Worm (Caenorhabditis elegans) whole organism, young adult: ENCODE data around the gene frpr-10.

ENCODE experiments used
- C17E4.6 ChIP-seq: fragments of 200-800 bp; sonication (Bioruptor generic); IDR thresholded peaks from 2 replicates; pipeline ENCODE4 v1.3.6; 2022; ENCODE audit warnings: missing genetic modification reagents, missing genetic modification characterization, missing compliant biosample characterization
- F37B4.10 ChIP-seq: fragments of 200-800 bp; sonication (Bioruptor generic); IDR thresholded peaks from 2 replicates; pipeline ENCODE4 v1.3.6; 2022; ENCODE audit warnings: missing genetic modification characterization, missing compliant biosample characterization
- F49E8.2 ChIP-seq: sonication (generic microtip); optimal IDR thresholded peaks from 3 replicates; lab custom pipeline; 2017; ENCODE audit warnings: missing genetic modification characterization, mild to moderate bottlenecking, missing compliant biosample characterization, antibody characterized with exemption, moderate library complexity; ENCODE audit not compliant: insufficient read depth
- K11D2.4 ChIP-seq: fragments of 200-800 bp; sonication (Bioruptor generic); IDR thresholded peaks from 2 replicates; pipeline ENCODE4 v1.3.6; 2022; ENCODE audit warnings: missing genetic modification reagents, missing genetic modification characterization, missing compliant biosample characterization
- K12H6.12 ChIP-seq: fragments of 200-800 bp; sonication (Bioruptor generic); optimal IDR thresholded peaks from 2 replicates; lab custom pipeline; 2018; ENCODE audit warnings: mild to moderate bottlenecking, missing genetic modification characterization, missing compliant biosample characterization
- Y67H2A.10 ChIP-seq: fragments of 200-800 bp; sonication (Bioruptor generic); conservative IDR thresholded peaks from 2 replicates; pipeline ENCODE4 v1.3.6; 2022; ENCODE audit warnings: missing genetic modification reagents, missing genetic modification characterization, missing compliant biosample characterization
- Y95B8A.8 ChIP-seq: fragments of 200-800 bp; sonication (Bioruptor generic); IDR thresholded peaks from 2 replicates; pipeline ENCODE4 v1.3.6; 2022; ENCODE audit warnings: missing genetic modification reagents, missing genetic modification characterization, missing compliant biosample characterization
- ZK185.1 ChIP-seq: sonication (generic microtip); optimal IDR thresholded peaks from 2 replicates; lab custom pipeline; 2016; ENCODE audit warnings: mild to moderate bottlenecking, missing genetic modification characterization, missing compliant biosample characterization; ENCODE audit not compliant: poor library complexity, severe bottlenecking
- aptf-2 ChIP-seq: fragments of 200-800 bp; sonication (Bioruptor generic); conservative IDR thresholded peaks from 2 replicates; pipeline ENCODE4 v1.3.6; 2022; ENCODE audit warnings: missing genetic modification reagents, missing genetic modification characterization, missing compliant biosample characterization
- athp-1 ChIP-seq: sonication (generic microtip); optimal IDR thresholded peaks from 2 replicates; lab custom pipeline; 2017; ENCODE audit warnings: mild to moderate bottlenecking, missing genetic modification characterization, missing compliant biosample characterization
- attf-3 ChIP-seq: fragments of 200-800 bp; sonication (Bioruptor generic); conservative IDR thresholded peaks from 2 replicates; pipeline ENCODE4 v1.3.6; 2022; ENCODE audit warnings: missing genetic modification reagents, missing genetic modification characterization, missing compliant biosample characterization
- attf-5 ChIP-seq: fragments of 200-800 bp; sonication (Bioruptor generic); optimal IDR thresholded peaks from 2 replicates; lab custom pipeline; 2018; ENCODE audit warnings: mild to moderate bottlenecking, missing genetic modification characterization, missing compliant biosample characterization
- cebp-1 ChIP-seq, 2 experiments: fragments of 200-800 bp in 1 of 2; sonication (Bioruptor generic) in 1 of 2; sonication (generic microtip) in 1 of 2; IDR thresholded peaks in 1 of 2; optimal IDR thresholded peaks in 1 of 2; 2 replicates each; pipeline versions ENCODE4 v1.3.6 to Lab custom; 2017 to 2022; ENCODE audit warnings: missing compliant biosample characterization in 2 of 2, missing genetic modification characterization in 2 of 2, mild to moderate bottlenecking in 1 of 2, missing genetic modification reagents in 1 of 2, moderate library complexity in 1 of 2
- ceh-100 ChIP-seq: fragments of 200-800 bp; sonication (Bioruptor generic); IDR thresholded peaks from 2 replicates; pipeline ENCODE4 v1.3.6; 2022; ENCODE audit warnings: missing genetic modification reagents, missing genetic modification characterization, missing compliant biosample characterization
- ceh-40 ChIP-seq: fragments of 200-800 bp; sonication (Bioruptor generic); IDR thresholded peaks from 2 replicates; pipeline ENCODE4 v1.3.6; 2022; ENCODE audit warnings: missing genetic modification characterization, missing compliant biosample characterization
- ceh-91 ChIP-seq: fragments of 200-800 bp; sonication (Bioruptor generic); IDR thresholded peaks from 2 replicates; pipeline ENCODE4 v1.3.6; 2022; ENCODE audit warnings: missing genetic modification reagents, missing genetic modification characterization, missing compliant biosample characterization
- dox-1 ChIP-seq: fragments of 200-800 bp; sonication (Bioruptor generic); IDR thresholded peaks from 2 replicates; pipeline ENCODE4 v1.3.6; 2022; ENCODE audit warnings: missing genetic modification reagents, missing genetic modification characterization, missing compliant biosample characterization
- dpl-1 ChIP-seq: fragments of 150-350 bp; optimal IDR thresholded peaks from 2 replicates; lab custom pipeline; 2014; ENCODE audit warnings: missing biosample characterization, missing genetic modification reagents, missing genetic modification characterization
- efl-1 ChIP-seq: fragments of 150-350 bp; optimal IDR thresholded peaks from 2 replicates; lab custom pipeline; 2014; ENCODE audit warnings: missing biosample characterization, missing genetic modification reagents, missing genetic modification characterization
- egl-44 ChIP-seq: fragments of 200-800 bp; sonication (Bioruptor generic); IDR thresholded peaks from 2 replicates; pipeline ENCODE4 v1.3.6; 2022; ENCODE audit warnings: missing genetic modification reagents, missing genetic modification characterization, missing compliant biosample characterization
- egrh-3 ChIP-seq: fragments of 200-800 bp; sonication (Bioruptor generic); IDR thresholded peaks from 2 replicates; pipeline ENCODE4 v1.3.6; 2022; ENCODE audit warnings: missing genetic modification reagents, missing genetic modification characterization, missing compliant biosample characterization
- ekl-4 ChIP-seq: fragments of 200-800 bp; sonication (Bioruptor generic); IDR thresholded peaks from 2 replicates; pipeline ENCODE4 v1.3.6; 2022; ENCODE audit warnings: missing genetic modification reagents, missing genetic modification characterization, missing compliant biosample characterization
- him-1 ChIP-seq: sonication (generic microtip); optimal IDR thresholded peaks from 2 replicates; lab custom pipeline; 2016; ENCODE audit warnings: missing genotype, missing genetic modification reagents, missing genetic modification characterization, missing compliant biosample characterization
- hsf-1 ChIP-seq: fragments of 200-800 bp; sonication (Bioruptor generic); IDR thresholded peaks from 2 replicates; pipeline ENCODE4 v1.3.6; 2022; ENCODE audit warnings: missing genetic modification reagents, missing genetic modification characterization, missing compliant biosample characterization
- let-526 ChIP-seq: fragments of 200-800 bp; sonication (Bioruptor generic); IDR thresholded peaks from 2 replicates; pipeline ENCODE4 v1.3.6; 2022; ENCODE audit warnings: missing genetic modification reagents, missing genetic modification characterization, missing compliant biosample characterization
- let-607 ChIP-seq, 2 experiments: fragments of 200-800 bp in 1 of 2; sonication (Bioruptor generic) in 1 of 2; sonication (generic microtip) in 1 of 2; optimal IDR thresholded peaks; 2 replicates each; lab custom pipeline; 2016 to 2018; ENCODE audit warnings: mild to moderate bottlenecking in 2 of 2, missing compliant biosample characterization in 2 of 2, missing genetic modification characterization in 2 of 2, moderate library complexity in 2 of 2, missing genotype in 1 of 2
- lin-26 ChIP-seq: fragments of 200-800 bp; sonication (Bioruptor generic); IDR thresholded peaks from 2 replicates; pipeline ENCODE4 v1.3.6; 2022; ENCODE audit warnings: missing genetic modification reagents, missing genetic modification characterization, missing compliant biosample characterization
- lin-40 ChIP-seq: sonication (generic microtip); optimal IDR thresholded peaks from 2 replicates; lab custom pipeline; 2016; ENCODE audit warnings: missing genetic modification characterization, mild to moderate bottlenecking, missing compliant biosample characterization, missing genotype, missing genetic modification reagents
- lin-54 ChIP-seq: fragments of 200-800 bp; sonication (Bioruptor generic); optimal IDR thresholded peaks from 2 replicates; lab custom pipeline; 2018; ENCODE audit warnings: mild to moderate bottlenecking, missing genetic modification characterization, missing compliant biosample characterization
- lir-1 ChIP-seq: fragments of 200-800 bp; sonication (Bioruptor generic); conservative IDR thresholded peaks from 2 replicates; pipeline ENCODE4 v1.3.6; 2022; ENCODE audit warnings: missing genetic modification reagents, missing genetic modification characterization, missing compliant biosample characterization
- lsl-1 ChIP-seq: fragments of 200-800 bp; sonication (Bioruptor generic); optimal IDR thresholded peaks from 2 replicates; lab custom pipeline; 2018; ENCODE audit warnings: mild to moderate bottlenecking, missing genetic modification characterization, moderate library complexity, missing compliant biosample characterization
- madf-3 ChIP-seq: fragments of 200-800 bp; sonication (Bioruptor generic); IDR thresholded peaks from 2 replicates; pipeline ENCODE4 v1.3.6; 2022; ENCODE audit warnings: missing genetic modification reagents, missing genetic modification characterization, missing compliant biosample characterization
- madf-6 ChIP-seq: fragments of 200-800 bp; sonication (Bioruptor generic); IDR thresholded peaks from 2 replicates; pipeline ENCODE4 v1.3.6; 2022; ENCODE audit warnings: missing genetic modification reagents, missing genetic modification characterization, missing compliant biosample characterization
- madf-8 ChIP-seq: fragments of 200-800 bp; sonication (Bioruptor generic); conservative IDR thresholded peaks from 2 replicates; pipeline ENCODE4 v1.3.6; 2022; ENCODE audit warnings: missing genetic modification reagents, missing genetic modification characterization, missing compliant biosample characterization
- mcd-1 ChIP-seq: fragments of 200-800 bp; sonication (Bioruptor generic); IDR thresholded peaks from 2 replicates; pipeline ENCODE4 v1.3.6; 2022; ENCODE audit warnings: missing genetic modification reagents, missing genetic modification characterization, missing compliant biosample characterization
- nfyb-1 ChIP-seq: fragments of 200-800 bp; sonication (Bioruptor generic); IDR thresholded peaks from 2 replicates; pipeline ENCODE4 v1.3.6; 2022; ENCODE audit warnings: missing genetic modification reagents, missing genetic modification characterization, missing compliant biosample characterization
- pbrm-1 ChIP-seq: fragments of 200-800 bp; sonication (Bioruptor generic); IDR thresholded peaks from 2 replicates; pipeline ENCODE4 v1.3.6; 2022; ENCODE audit warnings: missing genetic modification reagents, missing genetic modification characterization, missing compliant biosample characterization
- rcor-1 ChIP-seq: fragments of 200-800 bp; sonication (Bioruptor generic); IDR thresholded peaks from 2 replicates; pipeline ENCODE4 v1.3.6; 2022; ENCODE audit warnings: missing genetic modification reagents, missing genetic modification characterization, missing compliant biosample characterization
- snpc-3.4 ChIP-seq: sonication (generic microtip); optimal IDR thresholded peaks from 2 replicates; lab custom pipeline; 2017; ENCODE audit warnings: missing genetic modification characterization, mild to moderate bottlenecking, missing compliant biosample characterization, antibody characterized with exemption, moderate library complexity, missing genotype, missing genetic modification reagents
- snpc-4 ChIP-seq, 5 experiments: fragments of 150-350 bp in 1 of 5; sonication (generic microtip) in 4 of 5; optimal IDR thresholded peaks; 2 replicates each; lab custom pipeline; 2014 to 2018; ENCODE audit warnings: missing genetic modification characterization in 5 of 5, missing biosample characterization in 3 of 5, antibody characterized with exemption in 2 of 5, mild to moderate bottlenecking in 2 of 5, missing compliant biosample characterization in 2 of 5, missing genotype in 2 of 5, moderate library complexity in 2 of 5, missing genetic modification reagents in 1 of 5
- tbp1 ChIP-seq: fragments of 200-800 bp; sonication (Bioruptor generic); optimal IDR thresholded peaks from 2 replicates; lab custom pipeline; 2018; ENCODE audit warnings: mild to moderate bottlenecking, missing genetic modification characterization, missing compliant biosample characterization
- tlf-1 ChIP-seq: fragments of 200-800 bp; sonication (Bioruptor generic); optimal IDR thresholded peaks from 2 replicates; lab custom pipeline; 2018; ENCODE audit warnings: mild to moderate bottlenecking, missing genetic modification characterization, missing compliant biosample characterization
- unc-130 ChIP-seq: sonication (generic microtip); optimal IDR thresholded peaks from 2 replicates; lab custom pipeline; 2016; ENCODE audit warnings: missing genetic modification reagents, missing genetic modification characterization, missing compliant biosample characterization
- xnd-1 ChIP-seq: sonication (generic microtip); optimal IDR thresholded peaks from 2 replicates; lab custom pipeline; 2016; ENCODE audit warnings: missing genotype, missing genetic modification reagents, missing genetic modification characterization, missing compliant biosample characterization
- ztf-18 ChIP-seq: sonication (generic microtip); optimal IDR thresholded peaks from 2 replicates; lab custom pipeline; 2016; ENCODE audit warnings: missing genotype, mild to moderate bottlenecking, missing genetic modification characterization, missing compliant biosample characterization

Gene frpr-10

DNA sequence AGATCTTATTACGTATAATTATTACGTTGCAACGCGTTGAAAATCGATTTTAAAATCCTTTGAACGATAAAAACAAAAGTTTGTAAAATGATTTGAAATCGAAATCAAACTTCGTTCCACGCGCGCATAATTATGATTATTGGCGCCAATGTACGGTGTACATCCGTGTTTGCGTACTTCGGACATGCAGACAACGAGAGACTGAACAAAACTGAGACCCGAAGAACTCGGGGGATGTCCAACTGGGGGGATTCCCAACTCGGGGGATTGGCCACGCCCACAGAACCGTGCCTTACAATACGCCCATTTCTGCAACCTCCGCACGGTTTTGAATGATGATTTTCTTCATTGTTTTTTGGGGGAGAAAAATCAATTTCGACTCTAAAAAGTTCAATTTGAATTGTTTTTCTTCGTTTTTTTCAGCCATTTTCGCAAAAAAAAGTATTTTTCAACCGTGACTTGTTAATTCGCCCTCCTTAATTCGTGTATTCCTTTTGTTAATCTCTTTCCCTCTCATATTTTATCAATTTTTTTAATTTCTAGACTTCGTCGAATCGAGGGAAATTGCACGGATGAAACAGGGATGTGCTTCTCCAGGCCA is 10.6 kb upstream of the frpr-10 start, which contains the start of gene F20D12.12:
Gene F20D12.12, plus strand, starts transcription at position 542 of the 601 bp plus-strand sequence.
- peak; percentile 87 for TF ChIP-seq lsl-1
- peak; percentile 90 for TF ChIP-seq ekl-4 (GFP tag; lab: Robert Waterston, UW)
- TF ChIP-seq mcd-1 (GFP tag; lab: Robert Waterston, UW) = peak; percentile 88
- peak; percentile 78 for TF ChIP-seq lin-54 (GFP tag; lab: Kevin White, UChicago)
- peak; percentile 67 for TF ChIP-seq dpl-1
- peak; percentile 23 for TF ChIP-seq him-1 (tag; lab: Kevin White, UChicago)
- TF ChIP-seq K12H6.12 (tag; lab: Kevin White, UChicago) = peak; percentile 49
- TF ChIP-seq athp-1 (tag; lab: Kevin White, UChicago) = peak; percentile 65
- peak; percentile 96 for TF ChIP-seq nfyb-1 (GFP tag; lab: Robert Waterston, UW)
- TF ChIP-seq ztf-18 (tag; lab: Kevin White, UChicago) = peak; percentile 38
- 0 out of 2 replicates have a peak, but pooled peaks have one; percentile 6 for TF ChIP-seq F37B4.10 (GFP tag; lab: Robert Waterston, UW)
- TF ChIP-seq attf-5 = peak; percentile 94
- TF ChIP-seq F49E8.2 (tag; lab: Kevin White, UChicago) = peak; percentile 73
- TF ChIP-seq ZK185.1 (tag; lab: Kevin White, UChicago) = peak; percentile 51
- TF ChIP-seq egl-44 (GFP tag; lab: Robert Waterston, UW) = peak; percentile 47; the same call in 1 of the 2 replicates
- TF ChIP-seq xnd-1 (tag; lab: Kevin White, UChicago) = peak; percentile 69
- TF ChIP-seq cebp-1 (GFP tag; IDR thresholded peaks at IDR 0.05; lab: Robert Waterston, UW) = peak; percentile 71
- TF ChIP-seq cebp-1 (tag; optimal IDR thresholded peaks at IDR 0.05; lab: Kevin White, UChicago) = peak; percentile 75
- TF ChIP-seq aptf-2 = peak; percentile 97
- peak; percentile 97 for TF ChIP-seq ceh-91 (GFP tag; lab: Robert Waterston, UW)
- TF ChIP-seq rcor-1 (GFP tag; lab: Robert Waterston, UW) = peak; percentile 96
- peak; percentile 69 for TF ChIP-seq tlf-1 (GFP tag; lab: Kevin White, UChicago)
- peak; percentile 71 for TF ChIP-seq lin-40 (tag; lab: Kevin White, UChicago)
- peak; percentile 59 for TF ChIP-seq tbp1 (GFP tag; lab: Kevin White, UChicago)
- peak; percentile 99 for TF ChIP-seq ceh-100 (GFP tag; lab: Robert Waterston, UW)
- peak; percentile 97 for TF ChIP-seq dox-1
- TF ChIP-seq hsf-1 = peak; percentile 88
- peak; percentile 19 for TF ChIP-seq snpc-4 (GFP tag; optimal IDR thresholded peaks at IDR 0.05; lab: Kevin White, UChicago)
- TF ChIP-seq snpc-4 (tag; optimal IDR thresholded peaks at IDR 0.05; lab: Kevin White, UChicago) = peak in 3 of 4 experiments; percentile 28 to 57 (median 39)
- peak; percentile 76 for TF ChIP-seq C17E4.6
- TF ChIP-seq let-526 (GFP tag; lab: Robert Waterston, UW) = peak; percentile 71; the same call in 1 of the 2 replicates
- peak; percentile 91 for TF ChIP-seq madf-8 (GFP tag; lab: Robert Waterston, UW)
- peak; percentile 92 for TF ChIP-seq efl-1
- TF ChIP-seq attf-3 (GFP tag; lab: Robert Waterston, UW) = peak; percentile 88
- TF ChIP-seq K11D2.4 (GFP tag; lab: Robert Waterston, UW) = peak; percentile 91
- peak; percentile 55 for TF ChIP-seq unc-130
- TF ChIP-seq madf-3 = peak; percentile 90
- peak; percentile 96 for TF ChIP-seq madf-6 (GFP tag; lab: Robert Waterston, UW)
- TF ChIP-seq pbrm-1 (GFP tag; lab: Robert Waterston, UW) = peak; percentile 93
- peak; percentile 72 for TF ChIP-seq lir-1 (GFP tag; lab: Robert Waterston, UW)
- TF ChIP-seq snpc-3.4 = peak; percentile 64
- TF ChIP-seq Y67H2A.10 = peak; percentile 86
- TF ChIP-seq egrh-3 (GFP tag; lab: Robert Waterston, UW) = peak; percentile 83
- TF ChIP-seq Y95B8A.8 (GFP tag; lab: Robert Waterston, UW) = peak; percentile 97
- TF ChIP-seq ceh-40 (GFP tag; lab: Robert Waterston, UW) = 0 out of 2 replicates have a peak, but pooled peaks have one; percentile 40
- peak; percentile 84 for TF ChIP-seq lin-26 (GFP tag; lab: Robert Waterston, UW)
- TF ChIP-seq let-607 (tag; optimal IDR thresholded peaks at IDR 0.05; lab: Kevin White, UChicago) = peak in 1 of 2 experiments; percentile 47
